Worm (Caenorhabditis elegans) whole organism, L3 larva: ENCODE data around the gene C05E11.7.

Experiments
- ZK546.5 ChIP-seq: sonication (generic microtip); optimal IDR thresholded peaks from 2 replicates; lab custom pipeline; 2017; ENCODE audit warnings: missing biosample characterization, missing genetic modification characterization
- aly-2 ChIP-seq: fragments of 150-350 bp; optimal IDR thresholded peaks from 2 replicates; lab custom pipeline; 2014; ENCODE audit warnings: missing biosample characterization, missing genetic modification characterization
- ama-1 ChIP-seq: fragments of 150-350 bp; optimal IDR thresholded peaks from 2 replicates; lab custom pipeline; 2018
- ceh-16 ChIP-seq: sonication (generic microtip); optimal IDR thresholded peaks from 2 replicates; lab custom pipeline; 2017; ENCODE audit warnings: missing biosample characterization, missing genetic modification characterization
- ceh-82 ChIP-seq: fragments of 150-350 bp; optimal IDR thresholded peaks from 2 replicates; lab custom pipeline; 2014; ENCODE audit warnings: missing biosample characterization, missing genetic modification characterization
- daf-12 ChIP-seq: fragments of 150-350 bp; optimal IDR thresholded peaks from 2 replicates; lab custom pipeline; 2014; ENCODE audit warnings: missing biosample characterization, missing genetic modification reagents, missing genetic modification characterization
- egl-27 ChIP-seq: sonication (generic microtip); optimal IDR thresholded peaks from 4 replicates; lab custom pipeline; 2017; ENCODE audit warnings: missing biosample characterization, missing genetic modification reagents, missing genetic modification characterization
- egl-5 ChIP-seq: fragments of 150-350 bp; optimal IDR thresholded peaks from 2 replicates; lab custom pipeline; 2017; ENCODE audit warnings: missing biosample characterization, missing genetic modification reagents, missing genetic modification characterization, inconsistent platforms
- elt-1 ChIP-seq: fragments of 150-350 bp; optimal IDR thresholded peaks from 2 replicates; lab custom pipeline; 2014; ENCODE audit warnings: missing biosample characterization, missing genetic modification characterization
- elt-2 ChIP-seq: sonication (generic microtip); optimal IDR thresholded peaks from 2 replicates; lab custom pipeline; 2016; ENCODE audit warnings: missing genetic modification reagents, mild to moderate bottlenecking, missing genetic modification characterization, missing compliant biosample characterization
- eor-1 ChIP-seq, 2 experiments: fragments of 150-350 bp; optimal IDR thresholded peaks; 2 replicates each; lab custom pipeline; 2014 to 2018; ENCODE audit warnings: missing biosample characterization in 2 of 2, missing genetic modification characterization in 2 of 2
- fkh-10 ChIP-seq: sonication (generic microtip); optimal IDR thresholded peaks from 2 replicates; lab custom pipeline; 2017; ENCODE audit warnings: missing biosample characterization, missing genetic modification reagents, missing genetic modification characterization
- fos-1 ChIP-seq: fragments of 150-350 bp; optimal IDR thresholded peaks from 2 replicates; lab custom pipeline; 2014; ENCODE audit warnings: missing biosample characterization, missing genetic modification characterization
- hmg-11 ChIP-seq: sonication (generic microtip); optimal IDR thresholded peaks from 2 replicates; lab custom pipeline; 2016; ENCODE audit warnings: missing genetic modification characterization, missing compliant biosample characterization
- jun-1 ChIP-seq: fragments of 150-350 bp; optimal IDR thresholded peaks from 2 replicates; lab custom pipeline; 2014; ENCODE audit warnings: missing biosample characterization, missing genetic modification reagents, missing genetic modification characterization
- lin-15B ChIP-seq: fragments of 150-350 bp; optimal IDR thresholded peaks from 2 replicates; lab custom pipeline; 2014; ENCODE audit warnings: missing biosample characterization, missing genetic modification characterization
- lin-39 ChIP-seq: fragments of 150-350 bp; optimal IDR thresholded peaks from 2 replicates; lab custom pipeline; 2018; ENCODE audit warnings: missing biosample characterization, missing genetic modification reagents, missing genetic modification characterization
- lsy-12 ChIP-seq: sonication (generic microtip); optimal IDR thresholded peaks from 2 replicates; lab custom pipeline; 2016; ENCODE audit warnings: mild to moderate bottlenecking, missing genetic modification characterization, missing compliant biosample characterization
- mdl-1 ChIP-seq: fragments of 150-350 bp; optimal IDR thresholded peaks from 2 replicates; lab custom pipeline; 2014; ENCODE audit warnings: missing biosample characterization, missing genetic modification characterization
- mml-1 ChIP-seq: fragments of 150-350 bp; sonication (generic microtip); optimal IDR thresholded peaks from 3 replicates; lab custom pipeline; 2014; ENCODE audit warnings: missing biosample characterization, missing genetic modification characterization
- nfya-1 ChIP-seq: sonication (generic microtip); optimal IDR thresholded peaks from 2 replicates; lab custom pipeline; 2017; ENCODE audit warnings: missing genetic modification characterization, mild to moderate bottlenecking, missing compliant biosample characterization, antibody characterized with exemption, moderate library complexity; ENCODE audit not compliant: insufficient read depth
- nhr-11 ChIP-seq: fragments of 150-350 bp; optimal IDR thresholded peaks from 2 replicates; lab custom pipeline; 2014; ENCODE audit warnings: missing biosample characterization, missing genetic modification characterization
- nhr-23 ChIP-seq: fragments of 150-350 bp; optimal IDR thresholded peaks from 2 replicates; lab custom pipeline; 2014; ENCODE audit warnings: missing biosample characterization, missing genetic modification reagents, missing genetic modification characterization
- nhr-25 ChIP-seq: sonication (generic microtip); optimal IDR thresholded peaks from 2 replicates; lab custom pipeline; 2017; ENCODE audit warnings: missing biosample characterization, missing genetic modification characterization
- nhr-28 ChIP-seq: fragments of 150-350 bp; optimal IDR thresholded peaks from 2 replicates; lab custom pipeline; 2014; ENCODE audit warnings: missing biosample characterization, missing genetic modification characterization
- nhr-43 ChIP-seq: sonication (generic microtip); optimal IDR thresholded peaks from 2 replicates; lab custom pipeline; 2016; ENCODE audit warnings: mild to moderate bottlenecking, missing genetic modification characterization, missing compliant biosample characterization; ENCODE audit not compliant: poor library complexity, severe bottlenecking
- nhr-76 ChIP-seq: fragments of 150-350 bp; sonication (generic microtip); optimal IDR thresholded peaks from 5 replicates; lab custom pipeline; 2014; ENCODE audit warnings: missing biosample characterization, missing genetic modification characterization
- nhr-77 ChIP-seq: fragments of 150-350 bp; optimal IDR thresholded peaks from 2 replicates; lab custom pipeline; 2014; ENCODE audit warnings: missing biosample characterization, missing genetic modification characterization
- pha-4 ChIP-seq: fragments of 150-350 bp; optimal IDR thresholded peaks from 2 replicates; lab custom pipeline; 2014; ENCODE audit warnings: missing biosample characterization, missing genetic modification reagents, missing genetic modification characterization
- pqm-1 ChIP-seq: fragments of 150-350 bp; optimal IDR thresholded peaks from 2 replicates; lab custom pipeline; 2017; ENCODE audit warnings: missing biosample characterization, missing genetic modification characterization, inconsistent platforms
- sea-2 ChIP-seq: fragments of 150-350 bp; sonication (generic microtip); optimal IDR thresholded peaks from 4 replicates; lab custom pipeline; 2014; ENCODE audit warnings: missing biosample characterization, missing genetic modification reagents, missing genetic modification characterization
- skn-1 ChIP-seq: fragments of 150-350 bp; optimal IDR thresholded peaks from 2 replicates; lab custom pipeline; 2014; ENCODE audit warnings: missing biosample characterization, missing genetic modification characterization
- snpc-4 ChIP-seq: fragments of 150-350 bp; optimal IDR thresholded peaks from 2 replicates; lab custom pipeline; 2014; ENCODE audit warnings: missing biosample characterization, missing genetic modification characterization
- tbx-2 ChIP-seq: sonication (generic microtip); optimal IDR thresholded peaks from 2 replicates; lab custom pipeline; 2016; ENCODE audit warnings: mild to moderate bottlenecking, missing genetic modification characterization, missing compliant biosample characterization
- unc-39 ChIP-seq: sonication (generic microtip); optimal IDR thresholded peaks from 4 replicates; lab custom pipeline; 2017; ENCODE audit warnings: missing biosample characterization, missing genetic modification characterization
- zag-1 ChIP-seq: fragments of 150-350 bp; optimal IDR thresholded peaks from 2 replicates; lab custom pipeline; 2014; ENCODE audit warnings: missing biosample characterization, missing genetic modification characterization
- ztf-11 ChIP-seq: fragments of 150-350 bp; optimal IDR thresholded peaks from 2 replicates; lab custom pipeline; 2014; ENCODE audit warnings: missing biosample characterization, missing genetic modification characterization
- ztf-4 ChIP-seq: fragments of 150-350 bp; optimal IDR thresholded peaks from 2 replicates; lab custom pipeline; 2014; ENCODE audit warnings: missing biosample characterization, missing genetic modification characterization

Gene C05E11.7

DNA sequence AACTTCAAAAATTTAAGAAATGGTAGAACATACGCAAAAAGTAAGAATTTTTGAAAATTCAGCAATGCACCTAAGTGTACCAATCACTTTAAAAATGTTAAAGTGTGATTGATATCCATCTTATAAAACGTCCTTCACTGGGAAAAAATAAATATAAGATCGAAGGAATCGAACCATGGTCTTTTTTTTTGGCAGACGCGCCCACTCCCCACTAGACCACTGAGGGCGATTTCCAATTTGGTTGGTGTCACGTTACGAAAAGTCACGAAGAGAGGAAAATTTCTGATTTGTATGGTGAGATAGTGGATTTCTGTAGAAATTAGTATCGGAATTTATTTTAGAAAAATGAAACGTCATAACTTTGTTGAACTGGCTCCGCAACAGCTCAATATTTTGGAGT, 21.8 kb upstream of the C05E11.7 start:
- TF ChIP-seq skn-1 (tag; lab: Kevin White, UChicago) (no peak), mml-1 (no peak), eor-1 (tag; optimal IDR thresholded peaks at IDR 0.05; lab: Kevin White, UChicago) (no peak), ztf-4 (tag; lab: Kevin White, UChicago) (no peak), zag-1 (tag; lab: Kevin White, UChicago) (no peak), daf-12 (tag; lab: Kevin White, UChicago) (no peak), egl-27 (tag; lab: Kevin White, UChicago) (no peak), lsy-12 (tag; lab: Kevin White, UChicago) (no peak), nhr-23 (tag; lab: Kevin White, UChicago) (no peak), lin-15B (tag; lab: Kevin White, UChicago) (no peak), nhr-77 (tag; lab: Kevin White, UChicago) (no peak), sea-2 (GFP tag; lab: Kevin White, UChicago) (no peak), nhr-28 (tag; lab: Kevin White, UChicago) (no peak), nhr-76 (tag; lab: Kevin White, UChicago) (no peak), ZK546.5 (no peak), ama-1 (lab: Kevin White, UChicago) (no peak), aly-2 (no peak), egl-5 (no peak), ceh-16 (tag; lab: Kevin White, UChicago) (no peak)

DNA sequence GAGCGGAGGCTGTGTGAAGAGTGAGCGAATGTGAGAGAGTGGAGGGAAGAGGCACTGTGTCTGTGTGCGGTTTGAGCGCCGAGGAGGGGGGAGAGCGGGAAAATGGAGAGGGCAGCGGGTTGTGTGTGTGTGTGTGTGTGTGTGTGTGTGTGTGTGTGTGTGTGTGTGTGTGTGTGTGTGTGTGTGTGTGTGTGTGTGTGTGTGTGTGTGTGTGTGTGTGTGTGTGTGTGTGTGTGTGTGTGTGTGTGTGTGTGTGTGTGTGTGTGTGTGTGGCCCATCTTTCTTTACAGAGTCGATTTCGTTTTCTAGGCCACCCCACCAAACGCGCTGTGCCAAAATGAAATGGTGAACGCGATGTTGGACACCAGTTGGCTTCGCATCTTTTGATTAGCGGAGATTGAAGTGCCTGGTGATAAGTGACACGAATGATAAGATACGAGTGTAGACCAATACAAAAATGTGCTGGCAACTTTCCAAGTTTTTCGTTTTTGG, 21.0 kb upstream of the C05E11.7 start:
- TF ChIP-seq hmg-11 (tag; lab: Kevin White, UChicago), result peak; percentile 72
- TF ChIP-seq lin-39 (tag; lab: Kevin White, UChicago), result peak; percentile 77
- TF ChIP-seq pqm-1 (tag; lab: Kevin White, UChicago), result peak; percentile 5
- TF ChIP-seq elt-1, result peak; percentile 12
- peak; percentile 41 for TF ChIP-seq zag-1 (tag; lab: Kevin White, UChicago)
- peak; percentile 80 for TF ChIP-seq nhr-43 (tag; lab: Kevin White, UChicago)
- peak; percentile 34 for TF ChIP-seq pha-4
- peak; percentile 93 for TF ChIP-seq elt-2
- peak; percentile 86 for TF ChIP-seq nhr-25 (tag; lab: Kevin White, UChicago)
- TF ChIP-seq lin-15B (tag; lab: Kevin White, UChicago), result peak; percentile 42
- peak; percentile 14 for TF ChIP-seq tbx-2 (tag; lab: Kevin White, UChicago)
- TF ChIP-seq lsy-12 (tag; lab: Kevin White, UChicago), result peak; percentile 95
- TF ChIP-seq nhr-23 (tag; lab: Kevin White, UChicago), result peak; percentile 8
- peak; percentile 70 for TF ChIP-seq jun-1 (tag; lab: Kevin White, UChicago)
- TF ChIP-seq nfya-1 (tag; lab: Kevin White, UChicago), result peak; percentile 53

- TF ChIP-seq daf-12 (tag; lab: Kevin White, UChicago) (no peak), tbx-2 (tag; lab: Kevin White, UChicago) (no peak), nhr-77 (tag; lab: Kevin White, UChicago) (no peak), ceh-16 (tag; lab: Kevin White, UChicago) (no peak), ama-1 (lab: Kevin White, UChicago) (no peak), nhr-23 (tag; lab: Kevin White, UChicago) (no peak), snpc-4 (tag; lab: Kevin White, UChicago) (no peak), egl-27 (tag; lab: Kevin White, UChicago) (no peak), nfya-1 (tag; lab: Kevin White, UChicago) (no peak), jun-1 (tag; lab: Kevin White, UChicago) (no peak), ztf-11 (tag; lab: Kevin White, UChicago) (no peak), lin-39 (tag; lab: Kevin White, UChicago) (no peak), pqm-1 (tag; lab: Kevin White, UChicago) (no peak), nhr-43 (tag; lab: Kevin White, UChicago) (no peak)
Observed at ce11 chrX:4605828-4606227, 20.3 kb upstream of the C05E11.7 start, which contains the start of gene spat-3. Gene spat-3 (minus strand): TSS chrX:4605928.

- TF ChIP-seq lin-15B (tag; lab: Kevin White, UChicago), result no peak
- TF ChIP-seq nhr-76 (tag; lab: Kevin White, UChicago), result no peak
- no peak for TF ChIP-seq jun-1 (tag; lab: Kevin White, UChicago)
- TF ChIP-seq elt-2, result no peak
- no peak for TF ChIP-seq lin-39 (tag; lab: Kevin White, UChicago)
- no peak for TF ChIP-seq nhr-43 (tag; lab: Kevin White, UChicago)
- TF ChIP-seq mdl-1 (tag; lab: Kevin White, UChicago), result no peak
- no peak for TF ChIP-seq nhr-77 (tag; lab: Kevin White, UChicago)
- no peak for TF ChIP-seq fkh-10 (GFP tag; lab: Kevin White, UChicago)
- TF ChIP-seq fos-1, result no peak
- TF ChIP-seq ceh-82 (tag; lab: Kevin White, UChicago), result no peak
- TF ChIP-seq ZK546.5, result no peak
- TF ChIP-seq mml-1, result no peak
- TF ChIP-seq nhr-23 (tag; lab: Kevin White, UChicago), result no peak
- TF ChIP-seq ztf-11 (tag; lab: Kevin White, UChicago), result no peak
- TF ChIP-seq unc-39, result no peak
- no peak for TF ChIP-seq pha-4
- no peak for TF ChIP-seq nhr-11 (tag; lab: Kevin White, UChicago)
Observed at ce11 chrX:4604185-4604584, 18.7 kb upstream of the C05E11.7 start.
